Fruit fly (Drosophila melanogaster) whole organism, embryonic: Measurements from ENCODE around the gene CG11456.

Experiments
- Asciz ChIP-seq: fragments of 200-800 bp; sonication (Bioruptor generic); optimal IDR thresholded peaks from 2 replicates; lab custom pipeline; 2017; ENCODE audit warnings: missing biosample characterization, mild to moderate bottlenecking, missing genetic modification characterization, missing genetic modification reagents
- Blimp-1 ChIP-seq: fragments of 200-800 bp; sonication (Bioruptor generic); optimal IDR thresholded peaks from 3 replicates; lab custom pipeline; 2018; ENCODE audit warnings: missing biosample characterization, missing genetic modification characterization, mild to moderate bottlenecking, moderate library complexity, missing genetic modification reagents
- Bteb2 ChIP-seq: fragments of 200-800 bp; sonication (Bioruptor generic); optimal IDR thresholded peaks from 2 replicates; lab custom pipeline; 2016; ENCODE audit warnings: missing biosample characterization, missing genetic modification characterization
- CG11398 ChIP-seq: fragments of 200-800 bp; sonication (Bioruptor generic); optimal IDR thresholded peaks from 2 replicates; lab custom pipeline; 2016; ENCODE audit warnings: missing biosample characterization, missing genetic modification characterization
- CG11560 ChIP-seq: fragments of 200-800 bp; sonication (Bioruptor generic); IDR thresholded peaks from 3 replicates; pipeline ENCODE4 v1.3.6; 2022; ENCODE audit warnings: missing biosample characterization, missing genetic modification characterization
- CG14014 ChIP-seq: fragments of 200-800 bp; sonication (Bioruptor generic); IDR thresholded peaks from 2 replicates; pipeline ENCODE4 v1.3.6; 2022; ENCODE audit warnings: missing biosample characterization, missing genetic modification characterization
- CG15601 ChIP-seq: fragments of 200-800 bp; sonication (Bioruptor generic); optimal IDR thresholded peaks from 3 replicates; lab custom pipeline; 2019; ENCODE audit warnings: missing biosample characterization, mild to moderate bottlenecking, missing genetic modification characterization, moderate library complexity
- CG1647 ChIP-seq: fragments of 200-800 bp; sonication (Bioruptor generic); optimal IDR thresholded peaks from 3 replicates; lab custom pipeline; 2016; ENCODE audit warnings: missing biosample characterization, missing genetic modification characterization
- CG18619 ChIP-seq: fragments of 200-800 bp; sonication (Bioruptor generic); optimal IDR thresholded peaks from 3 replicates; lab custom pipeline; 2017; ENCODE audit warnings: missing biosample characterization, mild to moderate bottlenecking, missing genetic modification characterization
- CG18764 ChIP-seq: fragments of 200-800 bp; sonication (Bioruptor generic); optimal IDR thresholded peaks from 3 replicates; lab custom pipeline; 2016; ENCODE audit warnings: missing biosample characterization, missing genetic modification characterization
- CG2202 ChIP-seq: fragments of 200-800 bp; sonication (Bioruptor generic); optimal IDR thresholded peaks from 2 replicates; lab custom pipeline; 2018; ENCODE audit warnings: missing biosample characterization, mild to moderate bottlenecking, missing genetic modification characterization
- CG31441 ChIP-seq: fragments of 200-800 bp; sonication (Bioruptor generic); IDR thresholded peaks from 2 replicates; pipeline ENCODE4 v1.3.6; 2022; ENCODE audit warnings: missing biosample characterization, missing genetic modification characterization
- CG6683 ChIP-seq: fragments of 200-800 bp; sonication (Bioruptor generic); optimal IDR thresholded peaks from 2 replicates; lab custom pipeline; 2017; ENCODE audit warnings: missing biosample characterization, mild to moderate bottlenecking, missing genetic modification characterization, missing genetic modification reagents
- CG7963 ChIP-seq: fragments of 200-800 bp; sonication (Bioruptor generic); IDR thresholded peaks from 3 replicates; pipeline ENCODE4 v1.3.6; 2022; ENCODE audit warnings: missing biosample characterization, missing genetic modification characterization; ENCODE audit not compliant: partially characterized antibody
- Dfd ChIP-seq, 2 experiments: fragments of >200 bp; optimal IDR thresholded peaks; 2 replicates each; lab custom pipeline; 2017; ENCODE audit warnings: missing biosample characterization in 2 of 2, missing genetic modification characterization in 2 of 2
- E2f1 ChIP-seq: fragments of 200-800 bp; sonication (Bioruptor generic); IDR thresholded peaks from 2 replicates; pipeline ENCODE4 v1.3.6; 2022; ENCODE audit warnings: missing biosample characterization, missing genetic modification characterization
- Ets97D ChIP-seq: fragments of 200-800 bp; sonication (Bioruptor generic); optimal IDR thresholded peaks from 3 replicates; lab custom pipeline; 2016; ENCODE audit warnings: missing biosample characterization, missing genetic modification characterization
- HLH54F ChIP-seq: fragments of 200-800 bp; sonication (Bioruptor generic); optimal IDR thresholded peaks from 3 replicates; lab custom pipeline; 2016; ENCODE audit warnings: missing biosample characterization, missing genetic modification characterization
- HLHmδ ChIP-seq: fragments of 200-800 bp; sonication (Bioruptor generic); optimal IDR thresholded peaks from 2 replicates; lab custom pipeline; 2018; ENCODE audit warnings: missing biosample characterization, mild to moderate bottlenecking, missing genetic modification characterization, moderate library complexity
- Hey ChIP-seq: fragments of 200-800 bp; sonication (Bioruptor generic); optimal IDR thresholded peaks from 3 replicates; lab custom pipeline; 2018; ENCODE audit warnings: missing biosample characterization, mild to moderate bottlenecking, missing genetic modification characterization
- Hr39 ChIP-seq: fragments of >200 bp; optimal IDR thresholded peaks from 2 replicates; lab custom pipeline; 2017
- Lhr ChIP-seq: fragments of 200-800 bp; sonication (Bioruptor generic); optimal IDR thresholded peaks from 3 replicates; lab custom pipeline; 2017; ENCODE audit warnings: mild to moderate bottlenecking, missing biosample characterization, missing genetic modification reagents, missing genetic modification characterization
- Max ChIP-seq: fragments of 200-800 bp; sonication (Bioruptor generic); optimal IDR thresholded peaks from 2 replicates; lab custom pipeline; 2016; ENCODE audit warnings: missing biosample characterization, mild to moderate bottlenecking, missing genetic modification characterization
- Mes4 ChIP-seq: fragments of 200-800 bp; sonication (Bioruptor generic); optimal IDR thresholded peaks from 2 replicates; lab custom pipeline; 2016; ENCODE audit warnings: missing biosample characterization, missing genetic modification characterization
- Myb ChIP-seq: fragments of 200-800 bp; sonication (Bioruptor generic); optimal IDR thresholded peaks from 2 replicates; lab custom pipeline; 2016; ENCODE audit warnings: missing biosample characterization, missing genetic modification characterization
- Neu2 ChIP-seq: fragments of 200-800 bp; sonication (Bioruptor generic); optimal IDR thresholded peaks from 3 replicates; lab custom pipeline; 2016; ENCODE audit warnings: missing biosample characterization, missing genetic modification characterization, borderline replicate concordance
- Nf-YB ChIP-seq: fragments of 200-800 bp; sonication (Bioruptor generic); optimal IDR thresholded peaks from 3 replicates; lab custom pipeline; 2019; ENCODE audit warnings: missing biosample characterization, mild to moderate bottlenecking, missing genetic modification characterization, moderate library complexity
- Oli ChIP-seq: fragments of 200-800 bp; sonication (Bioruptor generic); optimal IDR thresholded peaks from 2 replicates; lab custom pipeline; 2018; ENCODE audit warnings: missing biosample characterization, mild to moderate bottlenecking, missing genetic modification characterization, moderate library complexity
- Sox100B ChIP-seq: fragments of 200-800 bp; sonication (Bioruptor generic); optimal IDR thresholded peaks from 3 replicates; lab custom pipeline; 2018; ENCODE audit warnings: missing biosample characterization, mild to moderate bottlenecking, missing genetic modification characterization
- Sox102F ChIP-seq: fragments of 200-800 bp; sonication (Bioruptor generic); optimal IDR thresholded peaks from 2 replicates; lab custom pipeline; 2018; ENCODE audit warnings: missing biosample characterization, mild to moderate bottlenecking, missing genetic modification characterization, moderate library complexity
- Stat92E ChIP-seq, 3 experiments: fragments of >200 bp in 2 of 3; fragments of 200-800 bp in 1 of 3; sonication (Bioruptor generic) in 1 of 3; optimal IDR thresholded peaks; 2 replicates each; lab custom pipeline; 2017 to 2019; ENCODE audit warnings: missing biosample characterization in 3 of 3, missing genetic modification characterization in 3 of 3, mild to moderate bottlenecking in 1 of 3, moderate library complexity in 1 of 3
- Tbp ChIP-seq: fragments of >200 bp; optimal IDR thresholded peaks from 2 replicates; lab custom pipeline; 2018; ENCODE audit warnings: missing biosample characterization, missing genetic modification characterization
- al ChIP-seq: fragments of 200-800 bp; sonication (Bioruptor generic); IDR thresholded peaks from 2 replicates; pipeline ENCODE4 v1.3.6; 2022; ENCODE audit warnings: missing biosample characterization, missing genetic modification characterization
- bsh ChIP-seq, 2 experiments: fragments of 200-800 bp; sonication (Bioruptor generic); optimal IDR thresholded peaks; 2 replicates each; lab custom pipeline; 2017 to 2018; ENCODE audit warnings: mild to moderate bottlenecking in 2 of 2, missing biosample characterization in 2 of 2, missing genetic modification characterization in 2 of 2, moderate library complexity in 1 of 2
- emc ChIP-seq: fragments of 200-800 bp; sonication (Bioruptor generic); optimal IDR thresholded peaks from 2 replicates; lab custom pipeline; 2016; ENCODE audit warnings: missing biosample characterization, missing genetic modification characterization
- exex ChIP-seq: fragments of 200-800 bp; sonication (Bioruptor generic); optimal IDR thresholded peaks from 4 replicates; lab custom pipeline; 2018; ENCODE audit warnings: missing biosample characterization, mild to moderate bottlenecking, missing genetic modification characterization, moderate library complexity
- ftz-f1 ChIP-seq: fragments of 200-800 bp; sonication (Bioruptor generic); optimal IDR thresholded peaks from 2 replicates; lab custom pipeline; 2016; ENCODE audit warnings: missing biosample characterization, missing genetic modification characterization
- gro ChIP-seq: fragments of 200-800 bp; sonication (Bioruptor generic); optimal IDR thresholded peaks from 2 replicates; lab custom pipeline; 2016; ENCODE audit warnings: missing biosample characterization, missing genetic modification characterization
- jumu ChIP-seq: fragments of 200-800 bp; sonication (Bioruptor generic); optimal IDR thresholded peaks from 3 replicates; lab custom pipeline; 2016; ENCODE audit warnings: missing biosample characterization, missing genetic modification characterization
- maf-S ChIP-seq: fragments of 200-800 bp; sonication (Bioruptor generic); optimal IDR thresholded peaks from 2 replicates; lab custom pipeline; 2016; ENCODE audit warnings: missing biosample characterization, missing genetic modification characterization
- nau ChIP-seq: fragments of 200-800 bp; sonication (Bioruptor generic); optimal IDR thresholded peaks from 3 replicates; lab custom pipeline; 2017; ENCODE audit warnings: missing biosample characterization, mild to moderate bottlenecking, missing genetic modification characterization, missing genetic modification reagents
- org-1 ChIP-seq: fragments of 200-800 bp; sonication (Bioruptor generic); optimal IDR thresholded peaks from 2 replicates; lab custom pipeline; 2017; ENCODE audit warnings: missing biosample characterization, missing genetic modification characterization
- pan ChIP-seq, 4 experiments: fragments of >200 bp in 3 of 4; fragments of 200-800 bp in 1 of 4; sonication (Bioruptor generic) in 1 of 4; optimal IDR thresholded peaks in 3 of 4; IDR thresholded peaks in 1 of 4; 2 replicates each; pipeline versions ENCODE4 v1.3.6 to Lab custom; 2017 to 2022; ENCODE audit warnings: missing biosample characterization in 2 of 4, missing genetic modification characterization in 2 of 4, mixed read lengths in 1 of 4
- psq ChIP-seq: fragments of 200-800 bp; sonication (Bioruptor generic); optimal IDR thresholded peaks from 2 replicates; lab custom pipeline; 2017; ENCODE audit warnings: missing biosample characterization, missing genetic modification characterization
- run ChIP-seq: fragments of 200-800 bp; sonication (Bioruptor generic); optimal IDR thresholded peaks from 3 replicates; lab custom pipeline; 2018; ENCODE audit warnings: missing biosample characterization, mild to moderate bottlenecking, missing genetic modification characterization
- sisA ChIP-seq: fragments of 200-800 bp; sonication (Bioruptor generic); IDR thresholded peaks from 2 replicates; pipeline ENCODE4 v1.3.6; 2022; ENCODE audit warnings: missing biosample characterization, missing genetic modification characterization
- tgo ChIP-seq: fragments of 200-800 bp; sonication (Bioruptor generic); IDR thresholded peaks from 3 replicates; pipeline ENCODE4 v1.3.6; 2022; ENCODE audit warnings: missing biosample characterization, missing genetic modification characterization
- trh ChIP-seq: fragments of 200-800 bp; sonication (Bioruptor generic); optimal IDR thresholded peaks from 2 replicates; lab custom pipeline; 2016; ENCODE audit warnings: missing biosample characterization, missing genetic modification characterization
- tup ChIP-seq: fragments of 200-800 bp; sonication (Bioruptor generic); optimal IDR thresholded peaks from 2 replicates; lab custom pipeline; 2016; ENCODE audit warnings: missing biosample characterization, mild to moderate bottlenecking, missing genetic modification characterization, moderate library complexity

Gene CG11456

DNA sequence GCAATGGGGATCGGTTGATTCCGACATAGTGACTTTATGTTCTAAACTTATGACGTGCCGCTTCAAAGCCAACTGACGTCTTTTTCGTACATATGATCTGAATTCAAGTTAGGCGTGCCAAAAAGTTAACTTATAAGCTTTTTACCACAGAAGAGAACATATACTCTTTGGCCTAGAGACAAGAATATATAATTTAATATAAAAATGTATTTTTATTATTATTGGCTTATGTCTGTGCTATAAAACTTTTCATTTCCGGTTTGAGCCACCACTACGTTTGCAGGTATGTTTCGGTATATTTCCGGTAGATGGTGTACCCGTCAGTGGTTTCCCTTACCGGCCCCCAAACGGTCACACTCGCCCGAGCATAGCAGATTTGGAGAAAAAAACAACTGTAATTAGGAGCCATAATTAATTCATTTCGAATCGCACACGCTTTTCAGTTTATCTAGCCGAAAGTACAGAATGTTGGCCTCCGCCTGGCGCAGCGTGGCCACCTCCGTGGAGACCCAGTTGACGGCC, 43.4 kb upstream of the CG11456 start, which contains the start of the genes CG3698 and tzn (continued):
- TF ChIP-seq tgo (GFP tag; lab: Robert Waterston, UW) (peak; percentile 92), emc (peak; percentile 82), nau (GFP tag; lab: Kevin White, UChicago) (no peak), CG18619 (GFP tag; lab: Kevin White, UChicago) (peak; percentile 96), Max (GFP tag; lab: Kevin White, UChicago) (peak; percentile 86), CG1647 (GFP tag; lab: Kevin White, UChicago) (peak; percentile 71), sisA (GFP tag; lab: Robert Waterston, UW) (peak; percentile 85), al (GFP tag; lab: Robert Waterston, UW) (peak; percentile 87), CG2202 (tag; lab: Kevin White, UChicago) (peak; percentile 89), Mes4 (GFP tag; lab: Kevin White, UChicago) (peak; percentile 82), CG31441 (GFP tag; lab: Robert Waterston, UW) (no peak; the same call in 1 of the 2 replicates), HLHmδ (GFP tag; lab: Kevin White, UChicago) (peak; percentile 92), org-1 (GFP tag; lab: Kevin White, UChicago) (peak; percentile 90), Stat92E (GFP tag; optimal IDR thresholded peaks at IDR 0.05; lab: Kevin White, UChicago) (peak in 1 of 3 experiments; percentile 28), HLH54F (GFP tag; lab: Kevin White, UChicago) (peak; percentile 81), Hey (peak; percentile 84), Nf-YB (GFP tag; lab: Kevin White, UChicago) (peak; percentile 77), tup (GFP tag; lab: Kevin White, UChicago) (peak; percentile 65), run (tag; lab: Kevin White, UChicago) (peak; percentile 60), Sox100B (no peak), Lhr (peak; percentile 99), CG6683 (GFP tag; lab: Kevin White, UChicago) (peak; percentile 92), Ets97D (GFP tag; lab: Kevin White, UChicago) (peak; percentile 100), gro (peak; percentile 82), Hr39 (lab: Kevin White, UChicago) (no peak), Neu2 (GFP tag; lab: Kevin White, UChicago) (no peak), ftz-f1 (GFP tag; lab: Kevin White, UChicago) (peak; percentile 62), CG15601 (tag; lab: Kevin White, UChicago) (peak; percentile 92), Bteb2 (GFP tag; lab: Kevin White, UChicago) (peak; percentile 82), Sox102F (GFP tag; lab: Kevin White, UChicago) (no peak), pan (optimal IDR thresholded peaks at IDR 0.05; lab: Kevin White, UChicago) (no peak), pan (GFP tag; optimal IDR thresholded peaks at IDR 0.05 in 1 of 2, IDR thresholded peaks at IDR 0.05 in 1 of 2) (peak in 1 of 2 experiments; percentile 94), exex (tag; lab: Kevin White, UChicago) (peak; percentile 84), CG11398 (peak; percentile 84), Dfd (GFP tag; optimal IDR thresholded peaks at IDR 0.05; lab: Kevin White, UChicago) (no peak), CG7963 (GFP tag; lab: Robert Waterston, UW) (no peak), psq (GFP tag; lab: Kevin White, UChicago) (peak; percentile 87), CG14014 (peak; percentile 91), jumu (peak; percentile 52), maf-S (GFP tag; lab: Kevin White, UChicago) (peak; percentile 83), Blimp-1 (GFP tag; lab: Kevin White, UChicago) (no peak), Asciz (GFP tag; lab: Kevin White, UChicago) (peak; percentile 94), Myb (peak; percentile 78), trh (GFP tag; lab: Kevin White, UChicago) (peak; percentile 94), E2f1 (GFP tag; lab: Robert Waterston, UW) (peak; percentile 92), CG18764 (GFP tag; lab: Kevin White, UChicago) (peak; percentile 94), CG11560 (peak; percentile 79; the same call in 2 of the 3 replicates), bsh (GFP tag; optimal IDR thresholded peaks at IDR 0.05; lab: Kevin White, UChicago) (peak in 1 of 2 experiments; percentile 89), Oli (tag; lab: Kevin White, UChicago) (peak; percentile 86), Tbp (GFP tag; lab: Kevin White, UChicago) (no peak)
